Fruit fly (Drosophila melanogaster): ENCODE data around the gene Dfd.
A peak's percentile ranks its signal among the peaks of the same experiment; 100 is the strongest.

Gene Dfd

DNA sequence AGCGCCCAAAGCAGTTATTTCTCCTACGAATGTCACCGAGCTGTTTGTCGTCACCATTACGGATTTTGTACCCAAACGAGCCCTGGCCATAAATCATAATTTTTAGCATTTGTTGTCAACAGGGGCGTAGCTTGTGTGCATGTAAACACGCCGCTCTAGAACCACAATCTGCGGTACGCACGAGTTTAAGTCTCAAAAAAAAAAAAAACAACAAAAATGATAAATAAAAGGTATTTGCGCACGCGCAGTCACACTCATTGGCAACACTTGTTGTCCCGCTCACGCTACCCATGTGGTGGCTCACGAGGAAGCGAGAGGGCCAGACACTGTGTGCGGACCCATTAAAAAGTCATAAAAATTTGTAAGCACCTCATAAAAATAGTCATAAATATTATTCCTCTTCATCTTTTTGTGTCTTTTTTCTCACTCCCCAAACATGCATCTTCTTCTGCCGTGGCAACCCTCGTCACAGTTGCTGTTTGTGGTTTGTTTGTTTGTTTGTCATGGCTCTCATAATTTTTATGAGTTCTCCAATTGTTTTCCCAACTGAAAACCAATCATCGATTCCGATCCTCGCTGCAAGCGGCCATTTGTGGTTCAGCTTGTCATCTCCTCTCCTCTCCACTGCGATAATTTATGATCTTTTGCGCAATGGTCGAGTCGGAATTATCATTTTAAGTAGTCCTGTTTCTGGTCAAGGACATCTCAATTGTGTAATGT is 54.0 kb downstream of the Dfd start:
- TF ChIP-seq ovo (GFP tag; optimal IDR thresholded peaks at IDR 0.05) (no peak), toe (GFP tag; optimal IDR thresholded peaks at IDR 0.05) (no peak), CG33017 (tag; optimal IDR thresholded peaks at IDR 0.05) (no peak), CG11617 (GFP tag; optimal IDR thresholded peaks at IDR 0.05) (no peak), CG7101 (tag; optimal IDR thresholded peaks at IDR 0.05) (no peak), pad (GFP tag; optimal IDR thresholded peaks at IDR 0.05) (no peak), cic (GFP tag; optimal IDR thresholded peaks at IDR 0.05) (no peak), Crg-1 (GFP tag; optimal IDR thresholded peaks at IDR 0.05) (no peak), CG5204 (GFP tag; optimal IDR thresholded peaks at IDR 0.05) (no peak), CG1620 (GFP tag; optimal IDR thresholded peaks at IDR 0.05) (no peak), Mnt (GFP tag; optimal IDR thresholded peaks at IDR 0.05) (no peak), CG14711 (tag; optimal IDR thresholded peaks at IDR 0.05) (no peak), tj (GFP tag; optimal IDR thresholded peaks at IDR 0.05) (no peak)

DNA sequence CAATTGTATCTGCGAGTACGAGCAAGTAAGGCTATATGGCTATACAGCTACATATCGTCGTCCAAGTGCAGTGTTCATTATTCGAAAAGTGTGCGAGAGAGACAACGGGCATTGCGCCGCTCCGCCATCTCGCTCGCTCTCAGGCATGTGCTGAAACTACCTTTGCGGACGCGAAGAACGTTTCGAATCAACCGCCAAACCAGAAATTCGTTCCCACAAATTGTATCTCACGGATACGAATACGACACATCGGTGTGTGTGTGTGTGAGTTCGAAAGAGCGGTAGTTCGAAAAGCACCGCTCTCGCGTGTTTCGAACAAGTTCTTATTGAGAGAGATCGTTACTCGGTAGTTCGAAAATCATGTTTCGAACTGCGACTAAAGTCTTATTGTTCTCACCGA is 57.0 kb downstream of the Dfd start:
- TF ChIP-seq pad (GFP tag; optimal IDR thresholded peaks at IDR 0.05) (peak; percentile 7), kay (GFP tag; ENCODE audit: borderline replicate concordance) (no peak)

DNA sequence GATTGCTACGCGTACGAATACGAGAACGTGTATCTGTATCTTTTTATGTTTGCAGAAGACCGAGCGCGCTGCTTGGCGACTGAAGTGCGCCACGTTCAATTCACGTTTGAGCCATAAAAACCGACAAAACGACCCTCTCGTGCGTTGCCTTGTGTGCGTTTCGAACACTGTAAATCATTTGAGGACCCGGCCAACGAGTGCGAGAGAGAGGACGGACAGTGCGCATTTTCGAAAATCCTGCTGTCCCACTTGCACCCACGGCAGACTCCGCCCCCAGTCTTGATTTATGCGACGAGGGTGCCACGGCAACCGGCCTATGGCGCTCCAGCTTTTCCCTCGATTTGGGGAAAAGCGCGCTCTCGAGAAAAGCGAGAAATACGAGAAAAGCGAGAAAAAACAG is 58.2 kb downstream of the Dfd start, which contains the start of gene Scr:
Scr (minus strand) TSS at position 116 of the 400 bp plus-strand sequence.
- TF ChIP-seq kay (GFP tag; ENCODE audit: borderline replicate concordance) (no peak), pad (GFP tag; optimal IDR thresholded peaks at IDR 0.05) (no peak), CG33017 (tag; optimal IDR thresholded peaks at IDR 0.05) (no peak), CG11617 (GFP tag; optimal IDR thresholded peaks at IDR 0.05) (no peak), Mnt (GFP tag; optimal IDR thresholded peaks at IDR 0.05) (no peak), tj (GFP tag; optimal IDR thresholded peaks at IDR 0.05) (no peak), CG5204 (GFP tag; optimal IDR thresholded peaks at IDR 0.05) (no peak), toe (GFP tag; optimal IDR thresholded peaks at IDR 0.05) (no peak), ovo (GFP tag; optimal IDR thresholded peaks at IDR 0.05) (no peak), Crg-1 (GFP tag; optimal IDR thresholded peaks at IDR 0.05) (no peak), CG12768 (GFP tag; optimal IDR thresholded peaks at IDR 0.05) (no peak), CG1620 (GFP tag; optimal IDR thresholded peaks at IDR 0.05) (no peak), CG7045 (GFP tag; optimal IDR thresholded peaks at IDR 0.05) (no peak), Clk (GFP tag; optimal IDR thresholded peaks at IDR 0.05) (no peak), CG14711 (tag; optimal IDR thresholded peaks at IDR 0.05) (no peak), CG7101 (tag; optimal IDR thresholded peaks at IDR 0.05) (no peak), Hr96 (GFP tag; optimal IDR thresholded peaks at IDR 0.05) (no peak)

All from whole organism, adult.